Fruit fly (Drosophila melanogaster) whole organism, embryonic: ENCODE data around the gene CG13075.

Source experiments
- Atf3 ChIP-seq: fragments of 200-800 bp; sonication (Bioruptor generic); optimal IDR thresholded peaks from 3 replicates; lab custom pipeline; 2016; ENCODE audit warnings: missing biosample characterization, missing genetic modification characterization
- Blimp-1 ChIP-seq: fragments of 200-800 bp; sonication (Bioruptor generic); optimal IDR thresholded peaks from 3 replicates; lab custom pipeline; 2018; ENCODE audit warnings: missing biosample characterization, missing genetic modification characterization, mild to moderate bottlenecking, moderate library complexity, missing genetic modification reagents
- CG1024 ChIP-seq: fragments of 200-800 bp; sonication (Bioruptor generic); IDR thresholded peaks from 2 replicates; pipeline ENCODE4 v1.3.6; 2022; ENCODE audit warnings: missing biosample characterization, missing genetic modification characterization
- CG11504 ChIP-seq: fragments of 200-800 bp; sonication (Bioruptor generic); optimal IDR thresholded peaks from 3 replicates; lab custom pipeline; 2019; ENCODE audit warnings: missing biosample characterization, mild to moderate bottlenecking, missing genetic modification characterization, moderate library complexity
- CG11560 ChIP-seq: fragments of 200-800 bp; sonication (Bioruptor generic); IDR thresholded peaks from 3 replicates; pipeline ENCODE4 v1.3.6; 2022; ENCODE audit warnings: missing biosample characterization, missing genetic modification characterization
- CG11695 ChIP-seq: fragments of 200-800 bp; sonication (Bioruptor generic); IDR thresholded peaks from 3 replicates; pipeline ENCODE4 v1.3.6; 2022; ENCODE audit warnings: missing biosample characterization, missing genetic modification characterization
- CG11723 ChIP-seq: fragments of 200-800 bp; sonication (Bioruptor generic); optimal IDR thresholded peaks from 2 replicates; lab custom pipeline; 2017; ENCODE audit warnings: missing biosample characterization, mild to moderate bottlenecking, missing genetic modification characterization
- CG12071 ChIP-seq: fragments of 200-800 bp; sonication (Bioruptor generic); optimal IDR thresholded peaks from 3 replicates; lab custom pipeline; 2018; ENCODE audit warnings: missing biosample characterization, mild to moderate bottlenecking, missing genetic modification characterization
- CG12942 ChIP-seq: fragments of 200-800 bp; sonication (Bioruptor generic); optimal IDR thresholded peaks from 3 replicates; lab custom pipeline; 2016; ENCODE audit warnings: missing biosample characterization, missing genetic modification characterization
- CG13424 ChIP-seq: fragments of 200-800 bp; sonication (Bioruptor generic); optimal IDR thresholded peaks from 2 replicates; lab custom pipeline; 2019; ENCODE audit warnings: missing biosample characterization, mild to moderate bottlenecking, missing genetic modification characterization, moderate library complexity
- CG16863 ChIP-seq: fragments of 200-800 bp; sonication (Bioruptor generic); optimal IDR thresholded peaks from 3 replicates; lab custom pipeline; 2016; ENCODE audit warnings: missing biosample characterization, missing genetic modification characterization
- CG17328 ChIP-seq: fragments of 200-800 bp; sonication (Bioruptor generic); IDR thresholded peaks from 2 replicates; pipeline ENCODE4 v1.3.6; 2022; ENCODE audit warnings: missing biosample characterization, missing genetic modification characterization
- CG2678 ChIP-seq: fragments of 200-800 bp; sonication (Bioruptor generic); optimal IDR thresholded peaks from 3 replicates; lab custom pipeline; 2019; ENCODE audit warnings: missing biosample characterization, mild to moderate bottlenecking, missing genetic modification characterization, moderate library complexity
- CG3065 ChIP-seq: fragments of 200-800 bp; sonication (Bioruptor generic); optimal IDR thresholded peaks from 2 replicates; lab custom pipeline; 2016; ENCODE audit warnings: missing biosample characterization, missing genetic modification characterization
- CG31365 ChIP-seq: fragments of 200-800 bp; sonication (Bioruptor generic); optimal IDR thresholded peaks from 2 replicates; lab custom pipeline; 2018; ENCODE audit warnings: missing biosample characterization, mild to moderate bottlenecking, missing genetic modification characterization
- CG3995 ChIP-seq: fragments of 200-800 bp; sonication (Bioruptor generic); optimal IDR thresholded peaks from 3 replicates; lab custom pipeline; 2016; ENCODE audit warnings: missing biosample characterization, missing genetic modification characterization
- CG5953 ChIP-seq: fragments of 200-800 bp; sonication (Bioruptor generic); IDR thresholded peaks from 2 replicates; pipeline ENCODE4 v1.3.6; 2022; ENCODE audit warnings: missing biosample characterization, missing genetic modification characterization
- CG6175 ChIP-seq: fragments of 200-800 bp; sonication (Bioruptor generic); IDR thresholded peaks from 3 replicates; pipeline ENCODE4 v1.3.6; 2022; ENCODE audit warnings: missing biosample characterization, missing genetic modification characterization
- CG6254 ChIP-seq: fragments of 200-800 bp; sonication (Bioruptor generic); optimal IDR thresholded peaks from 3 replicates; lab custom pipeline; 2017; ENCODE audit warnings: mild to moderate bottlenecking, missing biosample characterization, missing genetic modification reagents, missing genetic modification characterization
- CG6272 ChIP-seq: fragments of 200-800 bp; sonication (Bioruptor generic); IDR thresholded peaks from 2 replicates; pipeline ENCODE4 v1.3.6; 2022; ENCODE audit warnings: missing biosample characterization, missing genetic modification characterization
- CG6765 ChIP-seq: fragments of 200-800 bp; sonication (Bioruptor generic); optimal IDR thresholded peaks from 3 replicates; lab custom pipeline; 2017; ENCODE audit warnings: missing biosample characterization, mild to moderate bottlenecking, missing genetic modification characterization
- CG8944 ChIP-seq: fragments of 200-800 bp; sonication (Bioruptor generic); optimal IDR thresholded peaks from 3 replicates; lab custom pipeline; 2016; ENCODE audit warnings: missing biosample characterization, missing genetic modification characterization
- CG9215 ChIP-seq: fragments of 200-800 bp; sonication (Bioruptor generic); IDR thresholded peaks from 2 replicates; pipeline ENCODE4 v1.3.6; 2022; ENCODE audit warnings: missing biosample characterization, missing genetic modification characterization
- D19B ChIP-seq: fragments of 200-800 bp; sonication (Bioruptor generic); optimal IDR thresholded peaks from 2 replicates; lab custom pipeline; 2017; ENCODE audit warnings: missing biosample characterization, mild to moderate bottlenecking, missing genetic modification characterization
- Ets65A ChIP-seq: fragments of 200-800 bp; sonication (Bioruptor generic); peaks from one replicate; lab custom pipeline; 2016; ENCODE audit warnings: missing biosample characterization, missing genetic modification characterization
- Fer2 ChIP-seq: fragments of 200-800 bp; sonication (Bioruptor generic); optimal IDR thresholded peaks from 2 replicates; lab custom pipeline; 2018; ENCODE audit warnings: missing biosample characterization, mild to moderate bottlenecking, missing genetic modification characterization, moderate library complexity
- HLH3B ChIP-seq: fragments of 200-800 bp; sonication (Bioruptor generic); IDR thresholded peaks from 2 replicates; pipeline ENCODE4 v1.3.6; 2022; ENCODE audit warnings: missing biosample characterization, missing genetic modification characterization
- HLH54F ChIP-seq: fragments of 200-800 bp; sonication (Bioruptor generic); optimal IDR thresholded peaks from 3 replicates; lab custom pipeline; 2016; ENCODE audit warnings: missing biosample characterization, missing genetic modification characterization
- Hsf ChIP-seq: fragments of 200-800 bp; sonication (Bioruptor generic); optimal IDR thresholded peaks from 3 replicates; lab custom pipeline; 2016; ENCODE audit warnings: missing biosample characterization, missing genetic modification characterization
- Myb ChIP-seq: fragments of 200-800 bp; sonication (Bioruptor generic); optimal IDR thresholded peaks from 2 replicates; lab custom pipeline; 2016; ENCODE audit warnings: missing biosample characterization, missing genetic modification characterization
- Oli ChIP-seq: fragments of 200-800 bp; sonication (Bioruptor generic); optimal IDR thresholded peaks from 2 replicates; lab custom pipeline; 2018; ENCODE audit warnings: missing biosample characterization, mild to moderate bottlenecking, missing genetic modification characterization, moderate library complexity
- Sin3A ChIP-seq: fragments of >200 bp; optimal IDR thresholded peaks from 2 replicates; lab custom pipeline; 2018
- ac ChIP-seq: fragments of 200-800 bp; sonication (Bioruptor generic); optimal IDR thresholded peaks from 3 replicates; lab custom pipeline; 2017; ENCODE audit warnings: missing biosample characterization, mild to moderate bottlenecking, missing genetic modification characterization
- dimm ChIP-seq: fragments of 200-800 bp; sonication (Bioruptor generic); IDR thresholded peaks from 2 replicates; pipeline ENCODE4 v1.3.6; 2022; ENCODE audit warnings: missing biosample characterization, missing genetic modification characterization
- dmrt99B ChIP-seq: fragments of 200-800 bp; sonication (Bioruptor generic); optimal IDR thresholded peaks from 2 replicates; lab custom pipeline; 2018; ENCODE audit warnings: missing biosample characterization, mild to moderate bottlenecking, missing genetic modification characterization, moderate library complexity
- eyg ChIP-seq: fragments of 200-800 bp; sonication (Bioruptor generic); optimal IDR thresholded peaks from 3 replicates; lab custom pipeline; 2016; ENCODE audit warnings: missing biosample characterization, missing genetic modification characterization
- ftz-f1 ChIP-seq: fragments of 200-800 bp; sonication (Bioruptor generic); optimal IDR thresholded peaks from 2 replicates; lab custom pipeline; 2016; ENCODE audit warnings: missing biosample characterization, missing genetic modification characterization
- fu2 ChIP-seq: fragments of 200-800 bp; sonication (Bioruptor generic); optimal IDR thresholded peaks from 2 replicates; lab custom pipeline; 2016; ENCODE audit warnings: missing biosample characterization, missing genetic modification characterization
- gcm ChIP-seq: fragments of 200-800 bp; sonication (Bioruptor generic); optimal IDR thresholded peaks from 2 replicates; lab custom pipeline; 2019; ENCODE audit warnings: missing biosample characterization, mild to moderate bottlenecking, missing genetic modification characterization, moderate library complexity
- h ChIP-seq: fragments of >200 bp; optimal IDR thresholded peaks from 2 replicates; lab custom pipeline; 2017
- hb ChIP-seq: fragments of 200-800 bp; sonication (Bioruptor generic); IDR thresholded peaks from 3 replicates; pipeline ENCODE4 v1.3.6; 2022; ENCODE audit warnings: missing biosample characterization, missing genetic modification characterization; ENCODE audit not compliant: partially characterized antibody
- her ChIP-seq: fragments of 200-800 bp; sonication (Bioruptor generic); optimal IDR thresholded peaks from 2 replicates; lab custom pipeline; 2016; ENCODE audit warnings: missing biosample characterization, missing genetic modification characterization
- jing ChIP-seq: fragments of 200-800 bp; sonication (Bioruptor generic); optimal IDR thresholded peaks from 2 replicates; lab custom pipeline; 2018; ENCODE audit warnings: missing biosample characterization, mild to moderate bottlenecking, missing genetic modification characterization
- knrl ChIP-seq: fragments of 200-800 bp; sonication (Bioruptor generic); IDR thresholded peaks from 3 replicates; pipeline ENCODE4 v1.3.6; 2022; ENCODE audit warnings: missing biosample characterization, missing genetic modification characterization; ENCODE audit not compliant: partially characterized antibody
- lola ChIP-seq, 3 experiments: fragments of >200 bp in 2 of 3; fragments of 200-800 bp in 1 of 3; sonication (Bioruptor generic) in 1 of 3; optimal IDR thresholded peaks; 2 replicates each; lab custom pipeline; 2017 to 2019; ENCODE audit warnings: missing biosample characterization in 3 of 3, missing genetic modification characterization in 3 of 3, mild to moderate bottlenecking in 1 of 3, moderate library complexity in 1 of 3
- onecut ChIP-seq: fragments of 200-800 bp; sonication (Bioruptor generic); IDR thresholded peaks from 2 replicates; pipeline ENCODE4 v1.3.6; 2022; ENCODE audit warnings: missing biosample characterization, missing genetic modification characterization
- org-1 ChIP-seq: fragments of 200-800 bp; sonication (Bioruptor generic); optimal IDR thresholded peaks from 2 replicates; lab custom pipeline; 2017; ENCODE audit warnings: missing biosample characterization, missing genetic modification characterization
- pros ChIP-seq: fragments of 200-800 bp; sonication (Bioruptor generic); optimal IDR thresholded peaks from 3 replicates; lab custom pipeline; 2019; ENCODE audit warnings: missing biosample characterization, mild to moderate bottlenecking, missing genetic modification characterization, moderate library complexity
- sc ChIP-seq, 3 experiments: fragments of >200 bp in 2 of 3; fragments of 200-800 bp in 1 of 3; sonication (Bioruptor generic) in 1 of 3; optimal IDR thresholded peaks; 2 replicates in 2 of 3; 3 replicates in 1 of 3; lab custom pipeline; 2017; ENCODE audit warnings: mild to moderate bottlenecking in 1 of 3, missing biosample characterization in 1 of 3, missing genetic modification characterization in 1 of 3, missing genetic modification reagents in 1 of 3
- slbo ChIP-seq: fragments of 200-800 bp; sonication (Bioruptor generic); IDR thresholded peaks from 2 replicates; pipeline ENCODE4 v1.3.6; 2022; ENCODE audit warnings: missing biosample characterization, missing genetic modification characterization
- so ChIP-seq: fragments of 200-800 bp; sonication (Bioruptor generic); IDR thresholded peaks from 3 replicates; pipeline ENCODE4 v1.3.6; 2022; ENCODE audit warnings: missing biosample characterization, missing genetic modification characterization

The CG13075 gene

dm6 chr3L:16045831-16046336, 37.9 kb upstream of the CG13075 start (continued):
- TF ChIP-seq CG11560 (tag; lab: Robert Waterston, UW) (peak; percentile 72; the same call in 2 of the 3 replicates), knrl (GFP tag; lab: Robert Waterston, UW) (no peak), D19B (GFP tag; lab: Kevin White, UChicago) (peak; percentile 78), CG6272 (GFP tag; lab: Robert Waterston, UW) (peak; percentile 82), CG13424 (peak; percentile 96), CG31365 (peak; percentile 73), CG3065 (GFP tag; lab: Kevin White, UChicago) (peak; percentile 59), HLH54F (GFP tag; lab: Kevin White, UChicago) (peak; percentile 88), CG11504 (tag; lab: Kevin White, UChicago) (peak; percentile 92), gcm (GFP tag; lab: Kevin White, UChicago) (peak; percentile 96), slbo (GFP tag; lab: Robert Waterston, UW) (peak; percentile 86), Sin3A (lab: Kevin White, UChicago) (no peak), jing (peak; percentile 78), CG6175 (peak; percentile 83; the same call in 2 of the 3 replicates), CG11695 (peak; percentile 94), lola (GFP tag; optimal IDR thresholded peaks at IDR 0.05; lab: Kevin White, UChicago) (peak in 2 of 3 experiments; percentile 13 to 89), Fer2 (peak; percentile 87), dimm (GFP tag; lab: Robert Waterston, UW) (peak; percentile 74), Oli (peak; percentile 93), onecut (GFP tag; lab: Robert Waterston, UW) (peak; percentile 62), CG5953 (peak; percentile 73), CG6765 (peak; percentile 90), Blimp-1 (GFP tag; lab: Kevin White, UChicago) (peak; percentile 93), CG12942 (GFP tag; lab: Kevin White, UChicago) (peak; percentile 82), CG16863 (GFP tag; lab: Kevin White, UChicago) (peak; percentile 89), Ets65A (peak; percentile 95), dmrt99B (tag; lab: Kevin White, UChicago) (peak; percentile 94), CG11723 (peak; percentile 87), so (GFP tag; lab: Robert Waterston, UW) (peak; percentile 92), her (GFP tag; lab: Kevin White, UChicago) (peak; percentile 82), fu2 (GFP tag; lab: Kevin White, UChicago) (peak; percentile 87), CG17328 (GFP tag; lab: Robert Waterston, UW) (peak; percentile 94), CG12071 (GFP tag; lab: Kevin White, UChicago) (peak; percentile 91), CG1024 (GFP tag; lab: Robert Waterston, UW) (peak; percentile 74), CG9215 (GFP tag; lab: Robert Waterston, UW) (peak; percentile 80), hb (no peak), ftz-f1 (GFP tag; lab: Kevin White, UChicago) (no peak), Myb (GFP tag; lab: Kevin White, UChicago) (peak; percentile 73), CG6254 (GFP tag; lab: Kevin White, UChicago) (peak; percentile 86), CG8944 (GFP tag; lab: Kevin White, UChicago) (peak; percentile 82), CG3995 (GFP tag; lab: Kevin White, UChicago) (peak; percentile 57), sc (optimal IDR thresholded peaks at IDR 0.05; lab: Kevin White, UChicago) (no peak), sc (GFP tag; optimal IDR thresholded peaks at IDR 0.05; lab: Kevin White, UChicago) (peak; percentile 71), HLH3B (GFP tag; lab: Robert Waterston, UW) (peak; percentile 90), Atf3 (GFP tag; lab: Kevin White, UChicago) (peak; percentile 78), Hsf (GFP tag; lab: Kevin White, UChicago) (peak; percentile 92), org-1 (peak; percentile 87), pros (GFP tag; lab: Kevin White, UChicago) (peak; percentile 48), h (no peak), ac (GFP tag; lab: Kevin White, UChicago) (peak; percentile 60), CG2678 (tag; lab: Kevin White, UChicago) (peak; percentile 97), eyg (GFP tag; lab: Kevin White, UChicago) (peak; percentile 88)
